Fruit fly (Drosophila melanogaster): ENCODE results near the gene CG14262.

Gene CG14262

dm6 chr3R:27289638-27290037, 24.4 kb upstream of the CG14262 start (continued):
- TF ChIP-seq CG8281 (tag; optimal IDR thresholded peaks at IDR 0.05): no peak
- TF ChIP-seq CG12071 (GFP tag; optimal IDR thresholded peaks at IDR 0.05): peak; percentile 40
- no peak for TF ChIP-seq Hand (GFP tag; optimal IDR thresholded peaks at IDR 0.05)
- no peak for TF ChIP-seq ken (GFP tag; IDR thresholded peaks at IDR 0.05)
- TF ChIP-seq TFAM (GFP tag; optimal IDR thresholded peaks at IDR 0.05): no peak
- TF ChIP-seq fd96Cb (tag; optimal IDR thresholded peaks at IDR 0.05): peak; percentile 43
- TF ChIP-seq klu (GFP tag; IDR thresholded peaks at IDR 0.05): no peak
- peak; percentile 54 for TF ChIP-seq unpg (GFP tag; optimal IDR thresholded peaks at IDR 0.05)
- TF ChIP-seq lmd (GFP tag; IDR thresholded peaks at IDR 0.05): peak; percentile 44; the same call in 1 of the 2 replicates
- TF ChIP-seq CG10979 (tag; optimal IDR thresholded peaks at IDR 0.05): peak; percentile 62
- peak; percentile 62; the same call in 1 of the 3 replicates for TF ChIP-seq zfh1 (GFP tag; IDR thresholded peaks at IDR 0.05)
- no peak for TF ChIP-seq trh (GFP tag; optimal IDR thresholded peaks at IDR 0.05)
- TF ChIP-seq CG6813 (GFP tag; optimal IDR thresholded peaks at IDR 0.05): peak; percentile 24
- no peak for TF ChIP-seq ro (GFP tag; IDR thresholded peaks at IDR 0.05)
- no peak for TF ChIP-seq wdn (GFP tag; IDR thresholded peaks at IDR 0.05)
- TF ChIP-seq CG3281 (GFP tag; optimal IDR thresholded peaks at IDR 0.05): peak; percentile 61
- TF ChIP-seq CG1647 (GFP tag; optimal IDR thresholded peaks at IDR 0.05): no peak
- peak; percentile 58 for TF ChIP-seq Fer3 (tag; optimal IDR thresholded peaks at IDR 0.05)
- TF ChIP-seq C15 (GFP tag; IDR thresholded peaks at IDR 0.05): no peak
- no peak for TF ChIP-seq CG32767 (GFP tag; IDR thresholded peaks at IDR 0.05)
- 0 out of 2 replicates have a peak, but pooled peaks have one; percentile 21 for TF ChIP-seq chm (GFP tag; IDR thresholded peaks at IDR 0.05)
- no peak for TF ChIP-seq kay (GFP tag; optimal IDR thresholded peaks at IDR 0.05)
- TF ChIP-seq Sry-β (GFP tag; optimal IDR thresholded peaks at IDR 0.05): no peak
- TF ChIP-seq CG8924 (tag; optimal IDR thresholded peaks at IDR 0.05): peak; percentile 37
- no peak for TF ChIP-seq eve (GFP tag; optimal IDR thresholded peaks at IDR 0.05)
- TF ChIP-seq CG4424 (GFP tag; optimal IDR thresholded peaks at IDR 0.05): peak; percentile 14
- no peak for TF ChIP-seq slp2 (GFP tag; optimal IDR thresholded peaks at IDR 0.05)
- TF ChIP-seq Taf1 (GFP tag; IDR thresholded peaks at IDR 0.05): 0 out of 2 replicates have a peak, but pooled peaks have one; percentile 29
- TF ChIP-seq CG6689 (GFP tag; IDR thresholded peaks at IDR 0.05): no peak
- no peak for TF ChIP-seq mirr (GFP tag; optimal IDR thresholded peaks at IDR 0.05)
- TF ChIP-seq HHEX (GFP tag; optimal IDR thresholded peaks at IDR 0.05): peak; percentile 42
- TF ChIP-seq Sox100B (GFP tag; optimal IDR thresholded peaks at IDR 0.05): no peak
- TF ChIP-seq crp (GFP tag; optimal IDR thresholded peaks at IDR 0.05): no peak
- 0 out of 2 replicates have a peak, but pooled peaks have one; percentile 22 for TF ChIP-seq CG11696 (GFP tag; IDR thresholded peaks at IDR 0.05)
- 0 out of 2 replicates have a peak, but pooled peaks have one; percentile 12 for TF ChIP-seq Ada2b (GFP tag; IDR thresholded peaks at IDR 0.05)
- TF ChIP-seq ac (GFP tag; optimal IDR thresholded peaks at IDR 0.05): no peak
- peak; percentile 11 for TF ChIP-seq D19B (GFP tag; optimal IDR thresholded peaks at IDR 0.05)
- peak; percentile 21 for TF ChIP-seq CG8388 (GFP tag; optimal IDR thresholded peaks at IDR 0.05)
- peak; percentile 46; the same call in 1 of the 2 replicates for TF ChIP-seq CG9215 (GFP tag; IDR thresholded peaks at IDR 0.05)
- TF ChIP-seq HLH4C (GFP tag; IDR thresholded peaks at IDR 0.05; ENCODE audit: partially characterized antibody): no peak
- no peak for TF ChIP-seq pb (GFP tag; optimal IDR thresholded peaks at IDR 0.05)
- peak; percentile 76 for TF ChIP-seq CG9932 (GFP tag; IDR thresholded peaks at IDR 0.05)
- peak; percentile 34; the same call in 1 of the 2 replicates for TF ChIP-seq ranshi (GFP tag; IDR thresholded peaks at IDR 0.05)
- TF ChIP-seq CG10543 (GFP tag; optimal IDR thresholded peaks at IDR 0.05): peak; percentile 37
- no peak for TF ChIP-seq CG14965 (GFP tag; optimal IDR thresholded peaks at IDR 0.05; ENCODE audit: borderline replicate concordance)
- TF ChIP-seq Rfx (GFP tag; IDR thresholded peaks at IDR 0.05): peak; percentile 75
- no peak for TF ChIP-seq CG6254 (GFP tag; optimal IDR thresholded peaks at IDR 0.05)
- peak; percentile 73 for TF ChIP-seq CG2120 (GFP tag; optimal IDR thresholded peaks at IDR 0.05)
- peak; percentile 37 for TF ChIP-seq lilli (GFP tag; optimal IDR thresholded peaks at IDR 0.05)
- no peak for TF ChIP-seq cas (GFP tag; IDR thresholded peaks at IDR 0.05)
- no peak for TF ChIP-seq CG12104 (GFP tag; optimal IDR thresholded peaks at IDR 0.05)
